Fruit fly (Drosophila melanogaster): ENCODE measurements around the gene CG32086.
"Not testable (repeated sequence)": the region's sequence is repeated elsewhere in the genome, so short reads cannot be mapped to it uniquely, and the experiment has no call there.

CG32086 gene

dm6 chr3L:11577395-11577794, 6.5 kb downstream of the CG32086 start, which contains the start of gene CG33271:
Gene CG33271 (minus strand): TSS chr3L:11577495.
- TF ChIP-seq CG4360 (GFP tag; IDR thresholded peaks at IDR 0.05) (no peak), caup (GFP tag; optimal IDR thresholded peaks at IDR 0.05; ENCODE audit: severe bottlenecking) (peak; percentile 16), CG17385 (GFP tag; optimal IDR thresholded peaks at IDR 0.05) (no peak), Hmr (GFP tag; optimal IDR thresholded peaks at IDR 0.05) (peak; percentile 41), CG13296 (GFP tag; optimal IDR thresholded peaks at IDR 0.05) (peak; percentile 2), CG18011 (GFP tag; optimal IDR thresholded peaks at IDR 0.05) (no peak), CG1647 (GFP tag; optimal IDR thresholded peaks at IDR 0.05) (no peak), Doc3 (GFP tag; IDR thresholded peaks at IDR 0.05; ENCODE audit: partially characterized antibody) (no peak), p53 (GFP tag; optimal IDR thresholded peaks at IDR 0.05) (no peak), CG18599 (GFP tag; optimal IDR thresholded peaks at IDR 0.05) (peak; percentile 31), Meics (GFP tag; optimal IDR thresholded peaks at IDR 0.05) (peak; percentile 31), CG2120 (GFP tag; optimal IDR thresholded peaks at IDR 0.05) (peak; percentile 13), CG3281 (GFP tag; optimal IDR thresholded peaks at IDR 0.05) (peak; percentile 31), CG6765 (GFP tag; optimal IDR thresholded peaks at IDR 0.05) (peak; percentile 31), fd3F (GFP tag; optimal IDR thresholded peaks at IDR 0.05) (peak; percentile 24), CG8290 (GFP tag; optimal IDR thresholded peaks at IDR 0.05) (no peak), CG8290 (tag; optimal IDR thresholded peaks at IDR 0.05) (no peak), CG3995 (GFP tag; optimal IDR thresholded peaks at IDR 0.05) (no peak), pros (GFP tag; optimal IDR thresholded peaks at IDR 0.05) (no peak), CG15269 (tag; optimal IDR thresholded peaks at IDR 0.05) (peak; percentile 7), ken (GFP tag; IDR thresholded peaks at IDR 0.05) (no peak), HLH3B (GFP tag; IDR thresholded peaks at IDR 0.05) (no peak), CG15514 (GFP tag; optimal IDR thresholded peaks at IDR 0.05) (peak; percentile 40), CG11696 (GFP tag; IDR thresholded peaks at IDR 0.05) (no peak), lab (GFP tag; optimal IDR thresholded peaks at IDR 0.05) (peak; percentile 50), tx (GFP tag; optimal IDR thresholded peaks at IDR 0.05) (no peak), sens (GFP tag) (peak; percentile 12)

dm6 chr3L:11576944-11577343, 6.9 kb downstream of the CG32086 start, which contains the start of gene CG33489:
Gene CG33489 (minus strand): TSS chr3L:11577044.
- TF ChIP-seq fd96Cb (tag; optimal IDR thresholded peaks at IDR 0.05); H2.0 (GFP tag; IDR thresholded peaks at IDR 0.05); HLH4C (GFP tag; IDR thresholded peaks at IDR 0.05; ENCODE audit: partially characterized antibody): not testable (repeated sequence)

- TF ChIP-seq CG10979 (tag; optimal IDR thresholded peaks at IDR 0.05) (no peak), CG1647 (GFP tag; optimal IDR thresholded peaks at IDR 0.05) (no peak), Hr39 (optimal IDR thresholded peaks at IDR 0.05) (no peak), CG17359 (tag; optimal IDR thresholded peaks at IDR 0.05) (no peak)
Measured at dm6 chr3L:11574563-11574962, 9.3 kb downstream of the CG32086 start, which contains the start of gene CG33490. Gene CG33490 (minus strand): TSS chr3L:11574663.

- no peak for TF ChIP-seq Blimp-1 (GFP tag; optimal IDR thresholded peaks at IDR 0.05)
- no peak for TF ChIP-seq Bdp1 (GFP tag; optimal IDR thresholded peaks at IDR 0.05)
- no peak for TF ChIP-seq CG9932 (GFP tag; IDR thresholded peaks at IDR 0.05)
- no peak for TF ChIP-seq CG17328 (GFP tag; IDR thresholded peaks at IDR 0.05)
- peak; percentile 30 for TF ChIP-seq sens (GFP tag)
- no peak for TF ChIP-seq CG1832 (GFP tag; optimal IDR thresholded peaks at IDR 0.05)
- no peak for TF ChIP-seq sim (GFP tag; IDR thresholded peaks at IDR 0.05)
Measured at dm6 chr3L:11563972-11564533, 19.8 kb downstream of the CG32086 start, which contains the start of the genes CG46412 and CG33267. Gene CG46412 (minus strand): TSS chr3L:11564072. Gene CG33267 (plus strand): TSS chr3L:11564483.
